Fruit fly (Drosophila melanogaster) whole organism: ENCODE measurements around the gene Galphaf.

ENCODE experiments used
- pan ChIP-seq: fragments of >200 bp; optimal IDR thresholded peaks from 2 replicates; lab custom pipeline; 2017
- usp ChIP-seq: fragments of >200 bp; optimal IDR thresholded peaks from 2 replicates; lab custom pipeline; 2017; ENCODE audit warnings: missing biosample characterization, missing genetic modification characterization, mixed read lengths

- no peak for TF ChIP-seq usp (GFP tag; lab: Kevin White, UChicago)
- no peak for TF ChIP-seq pan (lab: Kevin White, UChicago)
Measured at dm6 chr3L:16664146-16664722, 3.5 kb downstream of the Galphaf start.
